Comparison of ENCODE assay signal across 2 fruit fly cellular contexts in genomic region chrX:6513193-6513592, dm6.
A peak's percentile ranks its signal among the peaks of the same experiment; 100 is the strongest.
TF ChIP-seq lines count a peak whose summit lies in the region.

No protein-coding gene starts in this region.

- no peak for TF ChIP-seq CTCF in whole organism, embryonic (GFP tag; optimal IDR thresholded peaks at IDR 0.05; lab: Kevin White, UChicago)

TF ChIP-seq in whole organism, embryonic, 481 proteins besides CTCF, POLR2A, EP300 and RAD21:
- no peak for TF ChIP-seq nerfin-2 (GFP tag; IDR thresholded peaks at IDR 0.05; lab: Robert Waterston, UW; ENCODE audit: partially characterized antibody)
- TF ChIP-seq CG42726 (GFP tag; IDR thresholded peaks at IDR 0.05; lab: Robert Waterston, UW; ENCODE audit: partially characterized antibody): no peak
- peak; percentile 86 for TF ChIP-seq Hr39 (optimal IDR thresholded peaks at IDR 0.05; lab: Kevin White, UChicago)
- TF ChIP-seq Adf1 (GFP tag; IDR thresholded peaks at IDR 0.05; lab: Robert Waterston, UW): no peak
- no peak for TF ChIP-seq Dbx (GFP tag; IDR thresholded peaks at IDR 0.05; lab: Robert Waterston, UW)
- TF ChIP-seq NC2β (GFP tag; optimal IDR thresholded peaks at IDR 0.05; lab: Kevin White, UChicago): no peak
- TF ChIP-seq Atf6 (GFP tag; IDR thresholded peaks at IDR 0.05; lab: Robert Waterston, UW): no peak
- TF ChIP-seq Poxn (GFP tag; IDR thresholded peaks at IDR 0.05; lab: Robert Waterston, UW): no peak
- no peak for TF ChIP-seq slbo (GFP tag; IDR thresholded peaks at IDR 0.05; lab: Robert Waterston, UW)
TF ChIP-seq in whole organism, embryonic: peak in this region for 1.

TF ChIP-seq in whole organism, wandering third instar larva, 38 proteins besides CTCF, POLR2A, EP300 and RAD21:
- no peak for TF ChIP-seq CG9705 (GFP tag; optimal IDR thresholded peaks at IDR 0.05; lab: Kevin White, UChicago)
- TF ChIP-seq Dfd (GFP tag; optimal IDR thresholded peaks at IDR 0.05; lab: Kevin White, UChicago): peak; percentile 59
TF ChIP-seq in whole organism, wandering third instar larva: peak in this region for 1.

Comparison
In these comparisons a context has a peak if more than half of its experiments do, and no peak if none do; other contexts are left out.
1. Of the 10 proteins assayed by ChIP-seq in both whole organism, embryonic and whole organism, wandering third instar larva: peak only in whole organism, embryonic: none; only in whole organism, wandering third instar larva: Dfd; in both: none; in neither: 9.